Worm (Caenorhabditis elegans) whole organism, L4/young adult: ENCODE results near the gene rpl-22.

Experiments used
- dao-5 ChIP-seq: sonication (generic microtip); optimal IDR thresholded peaks from 2 replicates; lab custom pipeline; 2016; ENCODE audit warnings: missing genotype, missing genetic modification characterization, moderate library complexity, missing compliant biosample characterization
- him-1 ChIP-seq: sonication (generic microtip); optimal IDR thresholded peaks from 2 replicates; lab custom pipeline; 2016; ENCODE audit warnings: missing genotype, missing genetic modification reagents, missing genetic modification characterization, missing compliant biosample characterization

DNA sequence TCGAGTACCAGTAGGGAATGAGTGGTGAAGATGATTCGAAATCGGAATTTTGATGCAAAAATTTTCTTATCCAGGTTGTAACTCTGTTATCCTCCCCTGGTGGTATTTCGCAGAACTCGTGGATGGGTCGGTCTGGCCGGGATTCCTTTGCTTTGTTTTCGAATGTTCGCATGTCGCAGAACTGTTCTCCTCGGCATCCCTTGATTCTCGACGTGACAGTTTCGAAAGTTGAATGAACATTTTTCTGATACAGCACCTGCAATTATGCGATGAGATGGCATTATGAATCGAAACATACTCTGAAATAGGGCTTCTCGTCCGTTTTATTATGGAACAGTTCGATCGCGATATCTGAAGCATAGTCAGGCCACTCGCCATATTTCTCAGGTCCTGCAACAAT, 838 bp downstream of the rpl-22 start:
- no peak for TF ChIP-seq him-1 (tag; lab: Kevin White, UChicago)
- no peak for TF ChIP-seq dao-5 (tag; lab: Kevin White, UChicago)
